Worm (Caenorhabditis elegans) whole organism, L4/young adult: ENCODE measurements around the gene PDB1.1.

ENCODE experiments used
- W03F9.2 ChIP-seq: fragments of 150-350 bp; optimal IDR thresholded peaks from 2 replicates; lab custom pipeline; 2014; ENCODE audit warnings: missing biosample characterization, missing genetic modification characterization
- dao-5 ChIP-seq: sonication (generic microtip); optimal IDR thresholded peaks from 2 replicates; lab custom pipeline; 2016; ENCODE audit warnings: missing genotype, missing genetic modification characterization, moderate library complexity, missing compliant biosample characterization
- him-1 ChIP-seq: sonication (generic microtip); optimal IDR thresholded peaks from 2 replicates; lab custom pipeline; 2016; ENCODE audit warnings: missing genotype, missing genetic modification reagents, missing genetic modification characterization, missing compliant biosample characterization

ce11 chrX:7586588-7586987, 27.7 kb upstream of the PDB1.1 start:
- TF ChIP-seq W03F9.2 (no peak), him-1 (tag; lab: Kevin White, UChicago) (no peak), dao-5 (tag; lab: Kevin White, UChicago) (no peak)
